Fruit fly (Drosophila melanogaster) whole organism, embryonic: ENCODE data around the gene Syx18.

Experiments used
- Adf1 ChIP-seq: fragments of 200-800 bp; sonication (Bioruptor generic); IDR thresholded peaks from 2 replicates; pipeline ENCODE4 v1.3.6; 2022; ENCODE audit warnings: missing biosample characterization, missing genetic modification characterization
- Awh ChIP-seq: fragments of 200-800 bp; sonication (Bioruptor generic); IDR thresholded peaks from 2 replicates; pipeline ENCODE4, ENCODE4 v1.3.6; 2022; ENCODE audit warnings: missing biosample characterization, missing genetic modification characterization
- Blimp-1 ChIP-seq: fragments of 200-800 bp; sonication (Bioruptor generic); optimal IDR thresholded peaks from 3 replicates; lab custom pipeline; 2018; ENCODE audit warnings: missing biosample characterization, missing genetic modification characterization, mild to moderate bottlenecking, moderate library complexity, missing genetic modification reagents
- CG10321 ChIP-seq: fragments of 200-800 bp; sonication (Bioruptor generic); IDR thresholded peaks from 2 replicates; pipeline ENCODE4 v1.3.6; 2022; ENCODE audit warnings: missing biosample characterization, missing genetic modification characterization
- CG10462 ChIP-seq: fragments of 200-800 bp; sonication (Bioruptor generic); optimal IDR thresholded peaks from 2 replicates; lab custom pipeline; 2016; ENCODE audit warnings: missing biosample characterization, missing genetic modification characterization
- CG12391 ChIP-seq: fragments of 200-800 bp; sonication (Bioruptor generic); optimal IDR thresholded peaks from 3 replicates; lab custom pipeline; 2018; ENCODE audit warnings: missing biosample characterization, mild to moderate bottlenecking, missing genetic modification characterization, moderate library complexity
- CG12659 ChIP-seq: fragments of 200-800 bp; sonication (Bioruptor generic); optimal IDR thresholded peaks from 3 replicates; lab custom pipeline; 2017; ENCODE audit warnings: mild to moderate bottlenecking, missing biosample characterization, missing genetic modification reagents, missing genetic modification characterization
- CG13287 ChIP-seq: fragments of 200-800 bp; sonication (Bioruptor generic); IDR thresholded peaks from 2 replicates; pipeline ENCODE4 v1.3.6; 2022; ENCODE audit warnings: missing biosample characterization, missing genetic modification characterization; ENCODE audit not compliant: partially characterized antibody
- CG13894 ChIP-seq: fragments of 200-800 bp; sonication (Bioruptor generic); optimal IDR thresholded peaks from 3 replicates; lab custom pipeline; 2018; ENCODE audit warnings: missing biosample characterization, mild to moderate bottlenecking, missing genetic modification characterization, moderate library complexity
- CG14050 ChIP-seq: fragments of 200-800 bp; sonication (Bioruptor generic); IDR thresholded peaks from 3 replicates; pipeline ENCODE4 v1.3.6; 2022; ENCODE audit warnings: missing biosample characterization, missing genetic modification characterization
- CG15514 ChIP-seq: fragments of 200-800 bp; sonication (Bioruptor generic); optimal IDR thresholded peaks from 3 replicates; lab custom pipeline; 2017; ENCODE audit warnings: missing biosample characterization, missing genetic modification characterization, mild to moderate bottlenecking, moderate library complexity, missing genetic modification reagents
- CG17385 ChIP-seq: fragments of 200-800 bp; sonication (Bioruptor generic); optimal IDR thresholded peaks from 3 replicates; lab custom pipeline; 2018; ENCODE audit warnings: missing biosample characterization, mild to moderate bottlenecking, missing genetic modification characterization
- CG17912 ChIP-seq: fragments of 200-800 bp; sonication (Bioruptor generic); optimal IDR thresholded peaks from 2 replicates; lab custom pipeline; 2018; ENCODE audit warnings: missing biosample characterization, mild to moderate bottlenecking, missing genetic modification characterization
- CG1832 ChIP-seq: fragments of 200-800 bp; sonication (Bioruptor generic); optimal IDR thresholded peaks from 2 replicates; lab custom pipeline; 2017; ENCODE audit warnings: missing biosample characterization, mild to moderate bottlenecking, missing genetic modification characterization, inconsistent platforms
- CG2116 ChIP-seq: fragments of 200-800 bp; sonication (Bioruptor generic); optimal IDR thresholded peaks from 3 replicates; lab custom pipeline; 2018; ENCODE audit warnings: missing biosample characterization, mild to moderate bottlenecking, missing genetic modification characterization
- CG2199 ChIP-seq: fragments of 200-800 bp; sonication (Bioruptor generic); IDR thresholded peaks from 3 replicates; pipeline ENCODE4 v1.3.6; 2022; ENCODE audit warnings: missing biosample characterization, missing genetic modification characterization
- CG3163 ChIP-seq: fragments of 200-800 bp; sonication (Bioruptor generic); optimal IDR thresholded peaks from 3 replicates; lab custom pipeline; 2016; ENCODE audit warnings: missing biosample characterization, missing genetic modification characterization
- CG34376 ChIP-seq: fragments of 200-800 bp; sonication (Bioruptor generic); optimal IDR thresholded peaks from 2 replicates; lab custom pipeline; 2018; ENCODE audit warnings: missing biosample characterization, mild to moderate bottlenecking, missing genetic modification characterization
- CG3847 ChIP-seq: fragments of 200-800 bp; sonication (Bioruptor generic); IDR thresholded peaks from 2 replicates; pipeline ENCODE4 v1.3.6; 2022; ENCODE audit warnings: missing biosample characterization, missing genetic modification characterization
- CG4360 ChIP-seq: fragments of 200-800 bp; sonication (Bioruptor generic); IDR thresholded peaks from 2 replicates; pipeline ENCODE4 v1.3.6; 2022; ENCODE audit warnings: missing biosample characterization, missing genetic modification characterization
- CG6854 ChIP-seq: fragments of 200-800 bp; sonication (Bioruptor generic); optimal IDR thresholded peaks from 3 replicates; lab custom pipeline; 2017; ENCODE audit warnings: missing biosample characterization, mild to moderate bottlenecking, missing genetic modification characterization
- CG7963 ChIP-seq: fragments of 200-800 bp; sonication (Bioruptor generic); IDR thresholded peaks from 3 replicates; pipeline ENCODE4 v1.3.6; 2022; ENCODE audit warnings: missing biosample characterization, missing genetic modification characterization; ENCODE audit not compliant: partially characterized antibody
- CG7987 ChIP-seq: fragments of 200-800 bp; sonication (Bioruptor generic); optimal IDR thresholded peaks from 2 replicates; lab custom pipeline; 2018; ENCODE audit warnings: missing biosample characterization, mild to moderate bottlenecking, missing genetic modification characterization, moderate library complexity
- CG8478 ChIP-seq: fragments of >200 bp; optimal IDR thresholded peaks from 2 replicates; lab custom pipeline; 2018
- CG9215 ChIP-seq: fragments of 200-800 bp; sonication (Bioruptor generic); IDR thresholded peaks from 2 replicates; pipeline ENCODE4 v1.3.6; 2022; ENCODE audit warnings: missing biosample characterization, missing genetic modification characterization
- D ChIP-seq, 2 experiments: fragments of 200-800 bp in 1 of 2; fragments of >200 bp in 1 of 2; sonication (Bioruptor generic) in 1 of 2; optimal IDR thresholded peaks; 2 replicates in 1 of 2; 3 replicates in 1 of 2; lab custom pipeline; 2017; ENCODE audit warnings: mild to moderate bottlenecking in 1 of 2, missing biosample characterization in 1 of 2, missing genetic modification characterization in 1 of 2, missing genetic modification reagents in 1 of 2
- Doc2 ChIP-seq: fragments of 200-800 bp; sonication (Bioruptor generic); IDR thresholded peaks from 2 replicates; pipeline ENCODE4 v1.3.6; 2022; ENCODE audit warnings: missing biosample characterization, missing genetic modification characterization
- Dp ChIP-seq: fragments of 200-800 bp; sonication (Bioruptor generic); optimal IDR thresholded peaks from 2 replicates; lab custom pipeline; 2018; ENCODE audit warnings: missing biosample characterization, mild to moderate bottlenecking, missing genetic modification characterization, moderate library complexity
- Elba2 ChIP-seq: fragments of 200-800 bp; sonication (Bioruptor generic); optimal IDR thresholded peaks from 3 replicates; lab custom pipeline; 2016; ENCODE audit warnings: missing biosample characterization, missing genetic modification characterization
- HLH3B ChIP-seq: fragments of 200-800 bp; sonication (Bioruptor generic); IDR thresholded peaks from 2 replicates; pipeline ENCODE4 v1.3.6; 2022; ENCODE audit warnings: missing biosample characterization, missing genetic modification characterization
- MBD-R2 ChIP-seq: fragments of 200-800 bp; sonication (Bioruptor generic); IDR thresholded peaks from 2 replicates; pipeline ENCODE4 v1.3.6; 2022; ENCODE audit warnings: missing biosample characterization, missing genetic modification characterization
- ac ChIP-seq: fragments of 200-800 bp; sonication (Bioruptor generic); optimal IDR thresholded peaks from 3 replicates; lab custom pipeline; 2017; ENCODE audit warnings: missing biosample characterization, mild to moderate bottlenecking, missing genetic modification characterization
- ato ChIP-seq: fragments of 200-800 bp; sonication (Bioruptor generic); IDR thresholded peaks from 2 replicates; pipeline ENCODE4 v1.3.6; 2022; ENCODE audit warnings: missing biosample characterization, missing genetic modification characterization; ENCODE audit not compliant: partially characterized antibody
- cas ChIP-seq: fragments of 200-800 bp; sonication (Bioruptor generic); IDR thresholded peaks from 2 replicates; pipeline ENCODE4 v1.3.6; 2022; ENCODE audit warnings: missing biosample characterization, missing genetic modification characterization
- cg ChIP-seq: fragments of 200-800 bp; sonication (Bioruptor generic); optimal IDR thresholded peaks from 3 replicates; lab custom pipeline; 2019; ENCODE audit warnings: missing biosample characterization, mild to moderate bottlenecking, missing genetic modification characterization, moderate library complexity
- chinmo ChIP-seq: fragments of 200-800 bp; sonication (Bioruptor generic); IDR thresholded peaks from 4 replicates; pipeline ENCODE4 v1.3.6; 2022; ENCODE audit warnings: missing biosample characterization, missing genetic modification characterization; ENCODE audit not compliant: partially characterized antibody
- ci ChIP-seq: fragments of 200-800 bp; sonication (Bioruptor generic); IDR thresholded peaks from 3 replicates; pipeline ENCODE4 v1.3.6; 2022; ENCODE audit warnings: missing biosample characterization, missing genetic modification characterization
- gfzf ChIP-seq: fragments of 200-800 bp; sonication (Bioruptor generic); optimal IDR thresholded peaks from 2 replicates; lab custom pipeline; 2016; ENCODE audit warnings: missing biosample characterization, mild to moderate bottlenecking, missing genetic modification characterization, moderate library complexity
- kni ChIP-seq: fragments of 200-800 bp; sonication (Bioruptor generic); optimal IDR thresholded peaks from 3 replicates; lab custom pipeline; 2017; ENCODE audit warnings: mild to moderate bottlenecking, missing biosample characterization, missing genetic modification reagents, missing genetic modification characterization
- mirr ChIP-seq: fragments of 200-800 bp; sonication (Bioruptor generic); optimal IDR thresholded peaks from 3 replicates; lab custom pipeline; 2018; ENCODE audit warnings: missing biosample characterization, mild to moderate bottlenecking, missing genetic modification characterization
- nerfin-2 ChIP-seq: fragments of 200-800 bp; sonication (Bioruptor generic); IDR thresholded peaks from 2 replicates; pipeline ENCODE4 v1.3.6; 2022; ENCODE audit warnings: missing biosample characterization, missing genetic modification characterization; ENCODE audit not compliant: partially characterized antibody
- onecut ChIP-seq: fragments of 200-800 bp; sonication (Bioruptor generic); IDR thresholded peaks from 2 replicates; pipeline ENCODE4 v1.3.6; 2022; ENCODE audit warnings: missing biosample characterization, missing genetic modification characterization
- shn ChIP-seq: fragments of 200-800 bp; sonication (Bioruptor generic); optimal IDR thresholded peaks from 3 replicates; lab custom pipeline; 2016; ENCODE audit warnings: missing biosample characterization, missing genetic modification characterization
- tll ChIP-seq, 2 experiments: fragments of 200-800 bp in 1 of 2; fragments of >200 bp in 1 of 2; sonication (Bioruptor generic) in 1 of 2; optimal IDR thresholded peaks; 2 replicates each; lab custom pipeline; 2017 to 2019; ENCODE audit warnings: missing biosample characterization in 2 of 2, missing genetic modification characterization in 2 of 2, mild to moderate bottlenecking in 1 of 2, moderate library complexity in 1 of 2
- unpg ChIP-seq: fragments of 200-800 bp; sonication (Bioruptor generic); optimal IDR thresholded peaks from 3 replicates; lab custom pipeline; 2018; ENCODE audit warnings: missing biosample characterization, mild to moderate bottlenecking, missing genetic modification characterization, moderate library complexity
- vvl ChIP-seq: fragments of 200-800 bp; sonication (Bioruptor generic); IDR thresholded peaks from 2 replicates; pipeline ENCODE4 v1.3.6; 2022; ENCODE audit warnings: missing biosample characterization, missing genetic modification characterization

Gene Syx18

DNA sequence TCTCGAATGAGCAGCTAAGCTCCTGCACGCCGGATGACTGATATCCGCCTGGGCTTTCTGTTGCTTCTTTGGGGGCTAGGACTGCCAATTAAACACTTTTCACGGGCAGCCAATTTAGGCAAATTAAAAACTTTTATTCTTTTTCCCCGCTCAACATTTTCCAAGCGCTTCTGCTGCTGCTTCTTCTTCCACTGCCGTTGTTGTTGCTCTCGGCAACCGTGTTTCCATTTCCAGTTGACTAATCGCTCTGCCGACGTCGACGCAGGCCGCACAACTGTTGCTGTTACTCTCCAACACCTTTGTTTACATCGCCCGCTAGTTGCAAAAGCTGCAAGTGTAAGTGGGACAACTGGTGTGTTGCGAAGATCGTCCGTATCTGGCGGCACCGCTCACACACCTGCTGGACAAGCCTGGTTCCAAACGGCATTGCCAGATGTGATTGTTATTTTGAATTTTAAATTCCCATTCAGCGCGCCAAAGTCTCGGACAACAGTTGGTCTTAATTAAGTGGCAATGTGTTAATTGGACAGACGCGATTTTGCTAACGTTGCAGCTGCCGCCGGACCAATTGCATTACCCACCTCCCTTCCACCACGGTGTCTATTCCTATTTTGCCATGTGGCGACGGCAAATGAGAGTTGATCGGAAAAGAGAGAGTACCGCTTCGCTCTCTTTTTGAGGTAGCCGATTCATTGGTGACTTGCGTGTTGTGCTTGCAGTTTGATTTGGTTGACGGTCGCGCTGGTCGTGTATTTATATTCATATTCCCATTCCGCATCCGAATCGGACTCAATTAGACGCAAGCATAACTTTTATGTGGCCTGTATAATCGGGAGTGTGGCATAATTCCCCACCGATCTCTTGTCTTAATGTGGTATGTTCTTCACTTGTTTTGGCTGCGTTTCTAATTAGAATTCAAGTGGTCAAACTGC lies 4.8 kb upstream of the Syx18 start, which contains the start of gene Wsck (continued):
- peak; percentile 22 for TF ChIP-seq CG7987 (GFP tag; lab: Kevin White, UChicago)
- TF ChIP-seq onecut (GFP tag; lab: Robert Waterston, UW) = no peak
- peak; percentile 99 for TF ChIP-seq CG9215 (GFP tag; lab: Robert Waterston, UW)
- TF ChIP-seq ato (GFP tag; lab: Robert Waterston, UW) = peak; percentile 41; the same call in 1 of the 2 replicates
- peak; percentile 18 for TF ChIP-seq CG34376 (GFP tag; lab: Kevin White, UChicago)
- no peak for TF ChIP-seq ci
- TF ChIP-seq Elba2 (GFP tag; lab: Kevin White, UChicago) = peak; percentile 95
- TF ChIP-seq CG17385 (GFP tag; lab: Kevin White, UChicago) = peak; percentile 91
- peak; percentile 9 for TF ChIP-seq gfzf
- TF ChIP-seq CG15514 (GFP tag; lab: Kevin White, UChicago) = peak; percentile 56
- TF ChIP-seq CG2116 (GFP tag; lab: Kevin White, UChicago) = peak; percentile 40
- peak; percentile 96 for TF ChIP-seq CG8478 (lab: Kevin White, UChicago)
- TF ChIP-seq CG4360 (GFP tag; lab: Robert Waterston, UW) = peak; percentile 90
- peak; percentile 38 for TF ChIP-seq kni (GFP tag; lab: Kevin White, UChicago)
- no peak for TF ChIP-seq Doc2 (GFP tag; lab: Robert Waterston, UW)
- peak; percentile 58 for TF ChIP-seq mirr
- TF ChIP-seq Adf1 (GFP tag; lab: Robert Waterston, UW) = peak; percentile 99
- no peak for TF ChIP-seq CG14050 (GFP tag; lab: Robert Waterston, UW)
- TF ChIP-seq CG12659 (GFP tag; lab: Kevin White, UChicago) = peak; percentile 31
- TF ChIP-seq vvl = peak; percentile 65; the same call in 1 of the 2 replicates
- 0 out of 2 replicates have a peak, but pooled peaks have one; percentile 24 for TF ChIP-seq CG3847 (GFP tag; lab: Robert Waterston, UW)
- TF ChIP-seq CG10321 = peak; percentile 99
- TF ChIP-seq tll (GFP tag; optimal IDR thresholded peaks at IDR 0.05; lab: Kevin White, UChicago) = peak in 1 of 2 experiments; percentile 62
- TF ChIP-seq CG2199 (GFP tag; lab: Robert Waterston, UW) = peak; percentile 72; the same call in 1 of the 3 replicates
- TF ChIP-seq Dp (GFP tag; lab: Kevin White, UChicago) = peak; percentile 75
- TF ChIP-seq CG6854 = peak; percentile 7
- no peak for TF ChIP-seq CG10462 (GFP tag; lab: Kevin White, UChicago)
- TF ChIP-seq HLH3B (GFP tag; lab: Robert Waterston, UW) = no peak
- TF ChIP-seq CG13894 (tag; lab: Kevin White, UChicago) = no peak
- peak; percentile 24; the same call in 1 of the 2 replicates for TF ChIP-seq Awh
- TF ChIP-seq CG1832 = peak; percentile 96
- peak; percentile 36; the same call in 1 of the 2 replicates for TF ChIP-seq CG13287
- TF ChIP-seq ac (GFP tag; lab: Kevin White, UChicago) = peak; percentile 21
- TF ChIP-seq D (optimal IDR thresholded peaks at IDR 0.05; lab: Kevin White, UChicago) = peak; percentile 49
- TF ChIP-seq D (GFP tag; optimal IDR thresholded peaks at IDR 0.05; lab: Kevin White, UChicago) = no peak
- TF ChIP-seq shn (GFP tag; lab: Kevin White, UChicago) = peak; percentile 28
- TF ChIP-seq nerfin-2 (GFP tag; lab: Robert Waterston, UW) = peak; percentile 40; the same call in 1 of the 2 replicates
- no peak for TF ChIP-seq CG12391 (tag; lab: Kevin White, UChicago)
- TF ChIP-seq cg = peak; percentile 13
- TF ChIP-seq CG17912 = peak; percentile 42
- no peak for TF ChIP-seq cas (GFP tag; lab: Robert Waterston, UW)
- peak; percentile 43; the same call in 1 of the 2 replicates for TF ChIP-seq MBD-R2
- TF ChIP-seq chinmo = peak; percentile 60; the same call in 1 of the 4 replicates
- 0 out of 3 replicates have a peak, but pooled peaks have one; percentile 23 for TF ChIP-seq CG7963
- TF ChIP-seq Blimp-1 (GFP tag; lab: Kevin White, UChicago) = no peak
- TF ChIP-seq unpg (GFP tag; lab: Kevin White, UChicago) = no peak
- TF ChIP-seq CG3163 (GFP tag; lab: Kevin White, UChicago) = peak; percentile 4
